Fruit fly (Drosophila melanogaster): ENCODE results near the gene Bka.

The Bka gene

dm6 chr2L:9918020-9918959 is 23.2 kb downstream of the Bka start, which contains the start of the genes CG5885 and CG4598 (continued):
- no peak for TF ChIP-seq pita (GFP tag; optimal IDR thresholded peaks at IDR 0.05)
- peak; percentile 49 for TF ChIP-seq CG1529 (GFP tag; optimal IDR thresholded peaks at IDR 0.05)
- peak; percentile 76 for TF ChIP-seq Bgb (GFP tag; IDR thresholded peaks at IDR 0.05; ENCODE audit: partially characterized antibody)
- no peak for TF ChIP-seq seq (GFP tag; IDR thresholded peaks at IDR 0.05)
- peak; percentile 66; the same call in 2 of the 3 replicates for TF ChIP-seq CG11695 (GFP tag; IDR thresholded peaks at IDR 0.05)
- TF ChIP-seq zfh2 (GFP tag; optimal IDR thresholded peaks at IDR 0.05), result peak; percentile 51
- no peak for TF ChIP-seq dm (GFP tag; optimal IDR thresholded peaks at IDR 0.05)
- TF ChIP-seq CG8359 (GFP tag; optimal IDR thresholded peaks at IDR 0.05; ENCODE audit: borderline replicate concordance), result no peak
- TF ChIP-seq CG8765 (GFP tag; IDR thresholded peaks at IDR 0.05), result no peak; the same call in 1 of the 2 replicates
- TF ChIP-seq so (GFP tag; IDR thresholded peaks at IDR 0.05), result peak; percentile 44; the same call in 1 of the 3 replicates
- no peak for TF ChIP-seq ab (GFP tag; optimal IDR thresholded peaks at IDR 0.05)
- no peak; the same call in 1 of the 2 replicates for TF ChIP-seq HLH3B (GFP tag; IDR thresholded peaks at IDR 0.05)
- TF ChIP-seq CG10267 (tag; optimal IDR thresholded peaks at IDR 0.05), result peak; percentile 71
- peak; percentile 40 for TF ChIP-seq maf-S (GFP tag; optimal IDR thresholded peaks at IDR 0.05)
- TF ChIP-seq dmrt99B (tag; optimal IDR thresholded peaks at IDR 0.05), result peak; percentile 65
- no peak for TF ChIP-seq dimm (GFP tag; IDR thresholded peaks at IDR 0.05)
- peak; percentile 50 for TF ChIP-seq NFAT (GFP tag; IDR thresholded peaks at IDR 0.05)
- TF ChIP-seq lmd (GFP tag; IDR thresholded peaks at IDR 0.05), result peak; percentile 60; the same call in 1 of the 2 replicates
- TF ChIP-seq H2.0 (GFP tag; IDR thresholded peaks at IDR 0.05), result peak; percentile 65; the same call in 1 of the 2 replicates
- TF ChIP-seq Dip3 (GFP tag; optimal IDR thresholded peaks at IDR 0.05), result peak; percentile 21
- peak; percentile 45 for TF ChIP-seq dmrt11E (tag; optimal IDR thresholded peaks at IDR 0.05)
- peak; percentile 76 for TF ChIP-seq CG2678 (tag; optimal IDR thresholded peaks at IDR 0.05)
- TF ChIP-seq CG6854 (GFP tag; optimal IDR thresholded peaks at IDR 0.05), result peak; percentile 35
- TF ChIP-seq fd64A (GFP tag; optimal IDR thresholded peaks at IDR 0.05), result no peak
- no peak for TF ChIP-seq gce (GFP tag; IDR thresholded peaks at IDR 0.05)
- TF ChIP-seq CG31441 (GFP tag; IDR thresholded peaks at IDR 0.05), result peak; percentile 64
- TF ChIP-seq CG13624 (GFP tag; optimal IDR thresholded peaks at IDR 0.05), result peak; percentile 32
- peak; percentile 34; the same call in 1 of the 2 replicates for TF ChIP-seq CG32767 (GFP tag; IDR thresholded peaks at IDR 0.05)
- TF ChIP-seq tx (GFP tag; optimal IDR thresholded peaks at IDR 0.05), result peak; percentile 46
- TF ChIP-seq CG10147 (GFP tag; optimal IDR thresholded peaks at IDR 0.05), result peak; percentile 25
- TF ChIP-seq Antp (GFP tag; optimal IDR thresholded peaks at IDR 0.05), result peak; percentile 59
- no peak for TF ChIP-seq CG2875 (GFP tag; optimal IDR thresholded peaks at IDR 0.05)
- TF ChIP-seq Lim3 (GFP tag; IDR thresholded peaks at IDR 0.05), result no peak
- peak; percentile 69 for TF ChIP-seq NfI (GFP tag; optimal IDR thresholded peaks at IDR 0.05)
- TF ChIP-seq Rx (GFP tag; IDR thresholded peaks at IDR 0.05), result peak; percentile 35; the same call in 1 of the 2 replicates
- TF ChIP-seq Elba2 (GFP tag; optimal IDR thresholded peaks at IDR 0.05), result no peak
- TF ChIP-seq Aef1 (GFP tag; IDR thresholded peaks at IDR 0.05), result peak; percentile 43; the same call in 2 of the 3 replicates
- TF ChIP-seq hb (GFP tag; IDR thresholded peaks at IDR 0.05; ENCODE audit: partially characterized antibody), result peak; percentile 69
- peak; percentile 89 for TF ChIP-seq Deaf1 (tag; optimal IDR thresholded peaks at IDR 0.05)
- peak; percentile 62 for TF ChIP-seq CG15601 (tag; optimal IDR thresholded peaks at IDR 0.05)
- TF ChIP-seq Chrac-16 (GFP tag; optimal IDR thresholded peaks at IDR 0.05), result peak; percentile 70
- peak; percentile 78 for TF ChIP-seq CG12659 (GFP tag; optimal IDR thresholded peaks at IDR 0.05)
- peak in 1 of 3 experiments; percentile 52 for TF ChIP-seq Stat92E (GFP tag; optimal IDR thresholded peaks at IDR 0.05)
- no peak for TF ChIP-seq sna (GFP tag; IDR thresholded peaks at IDR 0.05; ENCODE audit: partially characterized antibody)
- TF ChIP-seq Dip2 (GFP tag; IDR thresholded peaks at IDR 0.05), result no peak
- peak; percentile 53 for TF ChIP-seq al (GFP tag; IDR thresholded peaks at IDR 0.05)
- no peak for TF ChIP-seq gt (GFP tag; IDR thresholded peaks at IDR 0.05)
- peak; percentile 68 for TF ChIP-seq CG14860 (GFP tag; IDR thresholded peaks at IDR 0.05; ENCODE audit: partially characterized antibody)
